Worm (Caenorhabditis elegans): ENCODE measurements around the gene txt-3.
A peak's percentile ranks its signal among the peaks of the same experiment; 100 is the strongest.

Gene txt-3

DNA sequence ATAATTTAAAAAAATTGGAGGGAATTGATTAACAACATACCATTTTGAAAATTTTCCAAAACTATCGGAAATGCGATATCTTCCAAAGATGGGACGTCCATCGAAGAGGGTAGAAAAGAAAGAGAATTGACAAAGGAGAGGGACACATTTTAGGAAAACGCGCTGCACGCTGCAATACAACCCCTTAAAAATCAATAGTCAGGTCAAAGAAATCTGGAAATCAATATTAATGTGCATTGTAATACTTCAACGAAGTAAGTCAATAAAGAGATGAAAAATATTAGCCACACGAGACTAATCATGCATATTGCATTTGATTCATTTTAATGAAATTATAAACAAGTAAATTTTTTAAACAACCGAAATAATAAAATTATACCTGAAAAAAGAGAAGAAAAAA is 5.7 kb downstream of the txt-3 start, which contains the start of gene Y9C9A.13:
Gene Y9C9A.13, minus strand, starts transcription at position 101 of the 400 bp plus-strand sequence.
- TF ChIP-seq egl-43 (GFP tag; IDR thresholded peaks at IDR 0.05), result no peak
- TF ChIP-seq aha-1 (tag), result no peak
- no peak for TF ChIP-seq ama-1 (optimal IDR thresholded peaks at IDR 0.05)
- no peak for TF ChIP-seq tag-97 (GFP tag; IDR thresholded peaks at IDR 0.05)
- TF ChIP-seq F10B5.3 (tag; optimal IDR thresholded peaks at IDR 0.05), result no peak
- TF ChIP-seq gei-8 (GFP tag; optimal IDR thresholded peaks at IDR 0.05), result no peak
- no peak for TF ChIP-seq nhr-28 (tag; optimal IDR thresholded peaks at IDR 0.05)
- TF ChIP-seq R02D3.7 (tag; optimal IDR thresholded peaks at IDR 0.05), result no peak
- no peak for TF ChIP-seq F44E2.7 (GFP tag; IDR thresholded peaks at IDR 0.05)
- TF ChIP-seq Y75B8A.6 (GFP tag; IDR thresholded peaks at IDR 0.05), result no peak

DNA sequence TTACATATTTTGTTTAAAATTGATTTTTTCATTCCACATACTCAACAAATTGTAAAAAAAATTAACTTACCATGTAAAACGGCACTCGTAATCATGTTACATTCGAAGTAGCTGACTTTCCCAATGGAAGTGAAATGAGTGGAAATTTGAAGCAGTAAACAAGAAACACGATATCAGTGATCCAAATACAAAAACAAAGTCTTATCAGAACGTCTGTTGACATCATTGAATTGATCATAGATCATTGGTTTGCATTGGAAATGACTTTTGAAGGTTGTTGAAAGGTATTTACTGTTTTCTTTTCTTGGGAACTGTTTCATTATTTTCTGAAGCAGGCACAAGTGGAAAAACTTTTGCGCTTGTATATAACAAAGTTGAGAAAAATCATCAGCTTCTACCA is 12.2 kb downstream of the txt-3 start, which contains the start of gene Y9C9A.16:
Gene Y9C9A.16, minus strand, starts transcription at position 131 of the 400 bp plus-strand sequence.
- peak in 1 of 2 experiments; percentile 57 for TF ChIP-seq unc-62 (GFP tag; optimal IDR thresholded peaks at IDR 0.05 in 1 of 2)
- TF ChIP-seq unc-62 (tag; optimal IDR thresholded peaks at IDR 0.05), result no peak
- no peak for TF ChIP-seq Y5F2A.4 (GFP tag; optimal IDR thresholded peaks at IDR 0.05)
- no peak for TF ChIP-seq tra-1 (GFP tag; IDR thresholded peaks at IDR 0.05)
- no peak for TF ChIP-seq sdz-12 (GFP tag; optimal IDR thresholded peaks at IDR 0.05)
- TF ChIP-seq daf-16 (GFP tag; optimal IDR thresholded peaks at IDR 0.05), result no peak
- peak; percentile 100 for TF ChIP-seq daf-16 (tag; optimal IDR thresholded peaks at IDR 0.05)
- TF ChIP-seq egl-27 (tag; optimal IDR thresholded peaks at IDR 0.05), result no peak
- no peak for TF ChIP-seq nhr-48 (tag; optimal IDR thresholded peaks at IDR 0.05)
- TF ChIP-seq D1046.2 (GFP tag; IDR thresholded peaks at IDR 0.05), result no peak
- TF ChIP-seq ZK337.2 (GFP tag; IDR thresholded peaks at IDR 0.05), result no peak
- TF ChIP-seq lim-7 (GFP tag; IDR thresholded peaks at IDR 0.05), result no peak

DNA sequence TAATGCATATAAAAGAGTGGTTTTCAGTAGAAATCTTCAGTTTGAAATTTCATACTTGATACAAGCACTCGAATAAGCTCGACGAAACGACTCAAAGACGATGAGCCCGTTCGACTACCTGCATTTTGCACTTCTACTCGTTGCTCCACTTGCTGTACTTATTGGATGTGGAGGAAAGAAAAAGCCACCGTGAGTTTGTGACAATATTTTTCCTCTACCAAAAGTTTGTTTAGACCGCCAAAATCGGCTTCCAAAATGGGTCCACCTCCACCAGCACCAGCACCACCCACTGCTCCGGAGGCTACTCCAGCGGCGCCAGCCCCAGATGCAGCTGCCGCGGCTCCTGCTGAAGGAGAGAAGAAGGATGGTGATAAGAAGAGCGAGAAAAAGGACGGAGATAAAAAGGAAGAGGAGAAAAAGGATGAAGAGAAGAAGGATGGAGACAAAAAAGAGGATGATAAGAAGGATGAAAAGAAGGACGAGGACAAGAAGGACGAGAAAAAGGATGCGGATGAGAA is 13.5 kb downstream of the txt-3 start, which contains the start of gene E03H12.5:
Gene E03H12.5, plus strand, starts transcription at position 51 of the 518 bp plus-strand sequence.
- 0 out of 2 replicates have a peak, but pooled peaks have one; percentile 8 for TF ChIP-seq mxl-2 (GFP tag; conservative IDR thresholded peaks at IDR 0.05)
- TF ChIP-seq set-16 (GFP tag; IDR thresholded peaks at IDR 0.05), result peak; percentile 91; the same call in 1 of the 2 replicates
- TF ChIP-seq T26A8.4 (GFP tag; IDR thresholded peaks at IDR 0.05), result no peak

DNA sequence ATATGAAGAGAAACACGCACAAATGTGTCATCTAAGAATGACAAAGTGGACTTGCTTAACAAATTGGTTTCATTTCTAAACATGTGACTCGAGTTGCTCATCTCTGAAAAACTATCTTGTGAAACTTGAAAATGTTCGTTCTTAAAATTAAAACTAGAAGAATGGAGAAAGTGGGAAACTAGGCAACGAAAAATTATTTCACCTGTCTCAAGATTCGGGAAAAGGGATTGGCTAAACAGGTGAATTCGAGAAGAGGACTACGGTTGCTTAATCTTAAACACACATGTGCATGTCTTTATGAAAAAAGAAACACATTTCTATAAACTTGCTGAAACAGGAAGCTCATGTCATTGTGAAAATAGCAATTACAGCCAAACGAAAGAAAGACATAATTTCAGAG is 17.3 kb downstream of the txt-3 start, which contains the start of gene srz-24:
Gene srz-24, minus strand, starts transcription at position 101 of the 400 bp plus-strand sequence.
- TF ChIP-seq mdt-29 (GFP tag; IDR thresholded peaks at IDR 0.05) (no peak), ztf-7 (tag; optimal IDR thresholded peaks at IDR 0.05) (no peak), dmd-6 (GFP tag; IDR thresholded peaks at IDR 0.05) (no peak), nhr-102 (tag; optimal IDR thresholded peaks at IDR 0.05) (no peak), ceh-62 (tag; optimal IDR thresholded peaks at IDR 0.05) (no peak), sdz-12 (GFP tag; optimal IDR thresholded peaks at IDR 0.05) (no peak), lin-15B (tag; optimal IDR thresholded peaks at IDR 0.05) (no peak), vab-7 (GFP tag; IDR thresholded peaks at IDR 0.05) (no peak), nhr-28 (tag; optimal IDR thresholded peaks at IDR 0.05) (no peak), zfp-2 (tag; optimal IDR thresholded peaks at IDR 0.05) (no peak), aha-1 (tag) (no peak), ztf-11 (tag; optimal IDR thresholded peaks at IDR 0.05) (no peak), ces-1 (GFP tag; optimal IDR thresholded peaks at IDR 0.05) (no peak), unc-39 (tag; optimal IDR thresholded peaks at IDR 0.05) (no peak), snpc-4 (tag; optimal IDR thresholded peaks at IDR 0.05) (no peak)

Measured in whole organism, L4 larva.